Worm (Caenorhabditis elegans): ENCODE results near the gene C42D4.19.

DNA sequence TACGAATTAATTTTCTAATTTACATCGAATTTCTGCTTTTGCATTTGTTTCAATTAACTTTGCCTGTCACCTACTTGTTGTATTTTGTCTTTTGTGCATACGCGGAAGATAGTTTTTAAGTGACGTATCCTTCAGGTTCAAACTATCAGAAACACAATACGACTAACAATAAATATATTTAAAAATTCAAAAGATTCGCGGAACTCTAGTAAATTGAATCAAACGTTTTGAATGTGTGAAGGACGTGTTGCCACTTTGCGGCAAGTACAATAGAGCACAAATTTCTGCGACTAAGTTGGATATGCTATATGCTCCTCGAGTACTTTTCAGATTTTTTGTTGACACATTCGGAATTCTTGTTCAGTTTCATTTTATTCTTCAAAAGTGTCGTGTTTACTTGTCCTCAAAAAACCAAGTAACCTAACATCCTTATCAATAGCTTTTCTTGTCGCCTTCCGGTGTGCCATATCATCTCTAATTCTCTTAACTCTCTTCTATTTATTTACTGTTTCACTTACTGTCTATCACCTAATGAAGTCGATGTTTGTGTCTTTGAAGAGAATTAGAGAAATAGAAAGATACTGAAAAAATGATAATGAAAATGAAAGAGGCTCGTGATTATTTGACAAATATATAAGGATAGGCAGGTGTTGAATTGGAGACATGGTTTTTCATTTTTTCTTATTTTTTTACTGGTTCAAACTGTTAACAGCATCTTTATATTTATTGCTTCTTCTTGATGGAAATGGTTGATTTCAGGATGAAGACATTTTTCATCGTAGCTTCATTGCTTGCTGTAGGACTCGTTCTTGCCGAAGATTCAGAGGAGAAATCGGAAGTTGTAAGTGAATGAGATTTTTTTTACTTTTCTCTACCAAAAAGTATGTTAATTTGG is 13.3 kb downstream of the C42D4.19 start, which contains the start of gene srlf-7:
- TF ChIP-seq fos-1 (tag; optimal IDR thresholded peaks at IDR 0.05) = peak; percentile 6
- TF ChIP-seq unc-62 (GFP tag; optimal IDR thresholded peaks at IDR 0.05) = no peak
- TF ChIP-seq nhr-77 (tag; optimal IDR thresholded peaks at IDR 0.05) = peak; percentile 58
- TF ChIP-seq lin-39 (tag; optimal IDR thresholded peaks at IDR 0.05) = no peak
- TF ChIP-seq nhr-237 (tag; optimal IDR thresholded peaks at IDR 0.05) = no peak
